Worm (Caenorhabditis elegans): Measurements from ENCODE around the gene him-14.
A peak's percentile ranks its signal among the peaks of the same experiment; 100 is the strongest.

The him-14 gene

ce11 chrII:7104794-7105613 is 35.2 kb upstream of the him-14 start, which contains the start of the genes farl-11 and rpl-33:
Gene farl-11 (minus strand): TSS chrII:7105035.
Gene rpl-33 (plus strand): TSS chrII:7105563.
- TF ChIP-seq cog-1 (tag; optimal IDR thresholded peaks at IDR 0.05) (no peak), ztf-23 (GFP tag; IDR thresholded peaks at IDR 0.05) (peak; percentile 57; the same call in 1 of the 2 replicates), ztf-29 (GFP tag; IDR thresholded peaks at IDR 0.05) (no peak), ref-1 (GFP tag; conservative IDR thresholded peaks at IDR 0.05) (no peak), T22C8.4 (GFP tag; IDR thresholded peaks at IDR 0.05) (no peak), med-1 (GFP tag; optimal IDR thresholded peaks at IDR 0.05; ENCODE audit: insufficient read depth) (no peak), klf-2 (GFP tag; conservative IDR thresholded peaks at IDR 0.05) (no peak), flt-1 (GFP tag; IDR thresholded peaks at IDR 0.05) (0 out of 2 replicates have a peak, but pooled peaks have one; percentile 32), tab-1 (GFP tag; IDR thresholded peaks at IDR 0.05) (no peak)

- TF ChIP-seq T22C8.4 (GFP tag; IDR thresholded peaks at IDR 0.05) = no peak
- TF ChIP-seq ztf-29 (GFP tag; IDR thresholded peaks at IDR 0.05) = no peak
- TF ChIP-seq cog-1 (tag; optimal IDR thresholded peaks at IDR 0.05) = no peak
- TF ChIP-seq tab-1 (GFP tag; IDR thresholded peaks at IDR 0.05) = no peak
- no peak for TF ChIP-seq med-1 (GFP tag; optimal IDR thresholded peaks at IDR 0.05; ENCODE audit: insufficient read depth)
- TF ChIP-seq ref-1 (GFP tag; conservative IDR thresholded peaks at IDR 0.05) = no peak
- TF ChIP-seq klf-2 (GFP tag; conservative IDR thresholded peaks at IDR 0.05) = no peak
- no peak for TF ChIP-seq flt-1 (GFP tag; IDR thresholded peaks at IDR 0.05)
- no peak for TF ChIP-seq ztf-23 (GFP tag; IDR thresholded peaks at IDR 0.05)
Observed at ce11 chrII:7103111-7103510, 33.3 kb upstream of the him-14 start.

- TF ChIP-seq ztf-29 (GFP tag; IDR thresholded peaks at IDR 0.05) = no peak
- no peak for TF ChIP-seq ztf-23 (GFP tag; IDR thresholded peaks at IDR 0.05)
- no peak for TF ChIP-seq cog-1 (tag; optimal IDR thresholded peaks at IDR 0.05)
- no peak for TF ChIP-seq klf-2 (GFP tag; conservative IDR thresholded peaks at IDR 0.05)
- TF ChIP-seq T22C8.4 (GFP tag; IDR thresholded peaks at IDR 0.05) = no peak
- TF ChIP-seq ref-1 (GFP tag; conservative IDR thresholded peaks at IDR 0.05) = no peak
- no peak for TF ChIP-seq flt-1 (GFP tag; IDR thresholded peaks at IDR 0.05)
- TF ChIP-seq med-1 (GFP tag; optimal IDR thresholded peaks at IDR 0.05; ENCODE audit: insufficient read depth) = no peak
- TF ChIP-seq tab-1 (GFP tag; IDR thresholded peaks at IDR 0.05) = no peak
Observed at ce11 chrII:7102288-7102687, 32.5 kb upstream of the him-14 start.

- no peak for TF ChIP-seq ztf-23 (GFP tag; IDR thresholded peaks at IDR 0.05)
- no peak for TF ChIP-seq tab-1 (GFP tag; IDR thresholded peaks at IDR 0.05)
- no peak for TF ChIP-seq med-1 (GFP tag; optimal IDR thresholded peaks at IDR 0.05; ENCODE audit: insufficient read depth)
- TF ChIP-seq cog-1 (tag; optimal IDR thresholded peaks at IDR 0.05) = no peak
- TF ChIP-seq ref-1 (GFP tag; conservative IDR thresholded peaks at IDR 0.05) = no peak
- no peak for TF ChIP-seq klf-2 (GFP tag; conservative IDR thresholded peaks at IDR 0.05)
- no peak for TF ChIP-seq T22C8.4 (GFP tag; IDR thresholded peaks at IDR 0.05)
- TF ChIP-seq flt-1 (GFP tag; IDR thresholded peaks at IDR 0.05) = no peak
- TF ChIP-seq ztf-29 (GFP tag; IDR thresholded peaks at IDR 0.05) = no peak
Observed at ce11 chrII:7100838-7101237, 31.1 kb upstream of the him-14 start, which contains the start of gene mmaa-1. Gene mmaa-1 (minus strand): TSS chrII:7101165.

- TF ChIP-seq cog-1 (tag; optimal IDR thresholded peaks at IDR 0.05) (no peak), T22C8.4 (GFP tag; IDR thresholded peaks at IDR 0.05) (no peak), flt-1 (GFP tag; IDR thresholded peaks at IDR 0.05) (no peak), ztf-23 (GFP tag; IDR thresholded peaks at IDR 0.05) (no peak), med-1 (GFP tag; optimal IDR thresholded peaks at IDR 0.05; ENCODE audit: insufficient read depth) (no peak), ztf-29 (GFP tag; IDR thresholded peaks at IDR 0.05) (no peak), tab-1 (GFP tag; IDR thresholded peaks at IDR 0.05) (no peak), klf-2 (GFP tag; conservative IDR thresholded peaks at IDR 0.05) (no peak), ref-1 (GFP tag; conservative IDR thresholded peaks at IDR 0.05) (no peak)
Observed at ce11 chrII:7099231-7099630, 29.5 kb upstream of the him-14 start.

ce11 chrII:7098578-7098977 is 28.8 kb upstream of the him-14 start, which contains the start of gene mct-5:
Gene mct-5 (minus strand): TSS chrII:7098593.
- TF ChIP-seq klf-2 (GFP tag; conservative IDR thresholded peaks at IDR 0.05) = no peak
- no peak for TF ChIP-seq ztf-29 (GFP tag; IDR thresholded peaks at IDR 0.05)
- no peak for TF ChIP-seq ref-1 (GFP tag; conservative IDR thresholded peaks at IDR 0.05)
- TF ChIP-seq tab-1 (GFP tag; IDR thresholded peaks at IDR 0.05) = no peak
- no peak for TF ChIP-seq cog-1 (tag; optimal IDR thresholded peaks at IDR 0.05)
- TF ChIP-seq T22C8.4 (GFP tag; IDR thresholded peaks at IDR 0.05) = no peak

ce11 chrII:7095970-7096369 is 26.2 kb upstream of the him-14 start:
- no peak for TF ChIP-seq T22C8.4 (GFP tag; IDR thresholded peaks at IDR 0.05)
- no peak for TF ChIP-seq flt-1 (GFP tag; IDR thresholded peaks at IDR 0.05)
- TF ChIP-seq tab-1 (GFP tag; IDR thresholded peaks at IDR 0.05) = no peak

- TF ChIP-seq med-1 (GFP tag; optimal IDR thresholded peaks at IDR 0.05; ENCODE audit: insufficient read depth) (no peak), ztf-29 (GFP tag; IDR thresholded peaks at IDR 0.05) (no peak), flt-1 (GFP tag; IDR thresholded peaks at IDR 0.05) (0 out of 2 replicates have a peak, but pooled peaks have one; percentile 40)
Observed at ce11 chrII:7093339-7093821, 23.6 kb upstream of the him-14 start, which contains the start of gene T02G5.3. Gene T02G5.3 (plus strand): TSS chrII:7093389.

ce11 chrII:7090852-7091251 is 21.1 kb upstream of the him-14 start:
- TF ChIP-seq klf-2 (GFP tag; conservative IDR thresholded peaks at IDR 0.05) (no peak), cog-1 (tag; optimal IDR thresholded peaks at IDR 0.05) (no peak), ztf-23 (GFP tag; IDR thresholded peaks at IDR 0.05) (no peak), med-1 (GFP tag; optimal IDR thresholded peaks at IDR 0.05; ENCODE audit: insufficient read depth) (no peak), ztf-29 (GFP tag; IDR thresholded peaks at IDR 0.05) (no peak), tab-1 (GFP tag; IDR thresholded peaks at IDR 0.05) (no peak), ref-1 (GFP tag; conservative IDR thresholded peaks at IDR 0.05) (no peak), flt-1 (GFP tag; IDR thresholded peaks at IDR 0.05) (no peak), T22C8.4 (GFP tag; IDR thresholded peaks at IDR 0.05) (no peak)

Measured in whole organism, midembryonic.